Worm (Caenorhabditis elegans): ENCODE measurements around the gene Y43F4A.1.
A peak's percentile ranks its signal among the peaks of the same experiment; 100 is the strongest.

Y43F4A.1 gene

DNA sequence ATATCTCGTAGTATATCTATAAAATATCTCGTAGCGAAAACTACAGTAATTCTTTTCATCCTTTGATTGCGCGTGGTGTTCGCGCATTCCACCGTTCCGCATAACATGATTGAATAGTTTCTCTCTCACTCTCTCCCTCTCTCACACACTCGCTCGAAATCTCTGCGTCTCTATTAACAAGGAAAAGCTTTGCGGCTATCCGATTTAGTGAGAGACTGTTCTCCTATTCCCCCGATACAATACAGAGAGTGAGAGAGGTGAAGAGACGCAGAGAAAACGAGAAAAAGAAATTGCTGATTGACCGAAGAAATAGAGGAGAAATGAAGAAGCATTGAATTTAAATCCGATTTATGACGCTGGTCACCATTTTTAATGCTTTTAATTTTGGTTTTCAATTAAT is 40.9 kb upstream of the Y43F4A.1 start (continued):
- TF ChIP-seq unc-30 (tag; optimal IDR thresholded peaks at IDR 0.05) (no peak), nhr-47 (tag; optimal IDR thresholded peaks at IDR 0.05) (no peak), fos-1 (tag; optimal IDR thresholded peaks at IDR 0.05) (no peak), dpl-1 (GFP tag; optimal IDR thresholded peaks at IDR 0.05) (peak in 1 of 3 experiments; percentile 11), pax-3 (tag; optimal IDR thresholded peaks at IDR 0.05) (no peak), fkh-4 (tag; optimal IDR thresholded peaks at IDR 0.05; ENCODE audit: borderline replicate concordance) (no peak), nhr-237 (tag; optimal IDR thresholded peaks at IDR 0.05) (no peak), mdl-1 (tag; optimal IDR thresholded peaks at IDR 0.05) (no peak), unc-98 (GFP tag; IDR thresholded peaks at IDR 0.05) (no peak), pqm-1 (tag; optimal IDR thresholded peaks at IDR 0.05) (no peak), hlh-17 (GFP tag; optimal IDR thresholded peaks at IDR 0.05; ENCODE audit: borderline replicate concordance) (no peak), hpl-2 (GFP tag; optimal IDR thresholded peaks at IDR 0.05) (no peak), nhr-84 (tag; optimal IDR thresholded peaks at IDR 0.05) (no peak), nhr-71 (tag; optimal IDR thresholded peaks at IDR 0.05) (peak; percentile 13), unc-130 (tag; optimal IDR thresholded peaks at IDR 0.05) (no peak), sup-37 (GFP tag; optimal IDR thresholded peaks at IDR 0.05) (no peak), mep-1 (tag; optimal IDR thresholded peaks at IDR 0.05) (peak; percentile 63), unc-86 (tag; optimal IDR thresholded peaks at IDR 0.05) (no peak), lsy-2 (tag; optimal IDR thresholded peaks at IDR 0.05) (no peak), lin-14 (GFP tag; optimal IDR thresholded peaks at IDR 0.05) (peak; percentile 70), zip-4 (GFP tag; optimal IDR thresholded peaks at IDR 0.05) (no peak), nhr-11 (tag; optimal IDR thresholded peaks at IDR 0.05) (no peak), lin-35 (GFP tag; optimal IDR thresholded peaks at IDR 0.05) (no peak)

DNA sequence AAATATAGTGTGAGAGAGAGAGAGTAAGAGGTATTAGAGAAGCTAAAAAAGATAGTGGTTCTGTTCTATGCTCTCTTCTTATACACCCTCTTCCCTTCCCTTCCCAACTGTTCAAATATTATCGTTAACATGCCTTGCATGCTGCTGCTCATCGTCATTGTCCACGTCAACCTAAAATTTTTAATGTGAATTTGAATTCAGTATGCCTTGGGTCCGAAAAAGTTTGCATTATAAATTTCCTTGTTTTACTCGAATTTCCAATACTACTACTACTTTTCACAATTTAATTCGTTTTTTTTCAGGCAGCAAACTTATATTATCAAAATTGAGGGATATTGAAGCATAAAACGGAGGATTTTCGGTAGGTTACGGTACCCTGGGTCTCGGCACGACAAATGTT is 35.8 kb upstream of the Y43F4A.1 start, which contains the start of gene gly-5:
Gene gly-5 (plus strand): TSS at position 301 of the 400 bp plus-strand sequence.
- TF ChIP-seq mep-1 (tag; optimal IDR thresholded peaks at IDR 0.05) (no peak), hlh-17 (GFP tag; optimal IDR thresholded peaks at IDR 0.05; ENCODE audit: borderline replicate concordance) (no peak), sox-4 (tag; optimal IDR thresholded peaks at IDR 0.05) (no peak), C04F5.9 (tag; optimal IDR thresholded peaks at IDR 0.05) (no peak), egl-13 (tag; optimal IDR thresholded peaks at IDR 0.05) (no peak), ces-1 (GFP tag; optimal IDR thresholded peaks at IDR 0.05) (no peak), nhr-28 (tag; optimal IDR thresholded peaks at IDR 0.05) (no peak), fos-1 (tag; optimal IDR thresholded peaks at IDR 0.05) (no peak), unc-130 (tag; optimal IDR thresholded peaks at IDR 0.05) (no peak), snu-23 (GFP tag; optimal IDR thresholded peaks at IDR 0.05) (no peak), nhr-90 (tag; optimal IDR thresholded peaks at IDR 0.05; ENCODE audit: poor library complexity) (no peak), skn-1 (tag; optimal IDR thresholded peaks at IDR 0.05) (no peak), unc-30 (tag; optimal IDR thresholded peaks at IDR 0.05) (no peak), aly-2 (tag; optimal IDR thresholded peaks at IDR 0.05) (no peak), unc-62 (GFP tag; optimal IDR thresholded peaks at IDR 0.05) (no peak), Y116A8C.19 (tag; optimal IDR thresholded peaks at IDR 0.05; ENCODE audit: borderline replicate concordance) (no peak), nhr-71 (tag; optimal IDR thresholded peaks at IDR 0.05) (no peak), efl-1 (optimal IDR thresholded peaks at IDR 0.05) (no peak), efl-1 (GFP tag; optimal IDR thresholded peaks at IDR 0.05 in 1 of 2) (no peak), irx-1 (tag; optimal IDR thresholded peaks at IDR 0.05) (no peak)

DNA sequence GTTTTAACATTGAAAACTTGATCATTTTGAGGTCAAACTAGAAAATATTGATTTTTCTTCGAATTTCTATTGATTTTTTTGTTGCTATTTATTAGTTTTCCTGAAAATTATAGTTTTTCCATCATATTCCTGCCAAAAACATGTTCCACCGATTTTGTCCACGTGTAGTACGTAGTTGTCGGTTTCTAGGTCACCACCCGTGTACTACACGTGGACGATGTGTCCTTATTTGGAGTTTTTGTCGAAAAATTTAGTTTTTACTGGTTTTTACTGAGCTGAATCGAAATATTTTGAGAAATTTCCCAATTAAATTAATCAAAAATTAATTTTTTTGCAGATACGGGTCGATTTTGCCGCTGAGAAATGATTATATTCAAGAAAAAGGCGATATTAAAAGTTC is 35.1 kb upstream of the Y43F4A.1 start:
- TF ChIP-seq lin-15B (tag; optimal IDR thresholded peaks at IDR 0.05) = no peak
- no peak for TF ChIP-seq ets-5 (GFP tag; IDR thresholded peaks at IDR 0.05)
- TF ChIP-seq pag-3 (tag; optimal IDR thresholded peaks at IDR 0.05; ENCODE audit: borderline replicate concordance, insufficient read depth) = no peak
- peak; percentile 90 for TF ChIP-seq nhr-71 (tag; optimal IDR thresholded peaks at IDR 0.05)
- no peak for TF ChIP-seq unc-30 (tag; optimal IDR thresholded peaks at IDR 0.05)
- no peak for TF ChIP-seq jun-1 (tag; optimal IDR thresholded peaks at IDR 0.05)
- peak; percentile 51 for TF ChIP-seq isw-1 (GFP tag; IDR thresholded peaks at IDR 0.05)
- TF ChIP-seq lsy-2 (tag; optimal IDR thresholded peaks at IDR 0.05) = peak; percentile 72 to 73
- peak; percentile 74 for TF ChIP-seq mep-1 (tag; optimal IDR thresholded peaks at IDR 0.05)
- TF ChIP-seq efl-3 (GFP tag; optimal IDR thresholded peaks at IDR 0.05) = peak; percentile 85
- peak; percentile 96 for TF ChIP-seq irx-1 (tag; optimal IDR thresholded peaks at IDR 0.05)
- TF ChIP-seq zag-1 (tag; optimal IDR thresholded peaks at IDR 0.05) = no peak
- no peak for TF ChIP-seq unc-62 (GFP tag; optimal IDR thresholded peaks at IDR 0.05)
- TF ChIP-seq fkh-4 (tag; optimal IDR thresholded peaks at IDR 0.05; ENCODE audit: borderline replicate concordance) = peak; percentile 98
- peak; percentile 71; the same call in 1 of the 2 replicates for TF ChIP-seq unc-98 (GFP tag; IDR thresholded peaks at IDR 0.05)
- TF ChIP-seq nhr-85 (tag) = peak; percentile 94
- no peak for TF ChIP-seq pqm-1 (tag; optimal IDR thresholded peaks at IDR 0.05)
- TF ChIP-seq skn-1 (tag; optimal IDR thresholded peaks at IDR 0.05) = no peak
- TF ChIP-seq nhr-76 (tag; optimal IDR thresholded peaks at IDR 0.05) = no peak
- peak; percentile 27 for TF ChIP-seq ztf-4 (tag; optimal IDR thresholded peaks at IDR 0.05)
- peak; percentile 93 for TF ChIP-seq nhr-47 (tag; optimal IDR thresholded peaks at IDR 0.05)
- no peak for TF ChIP-seq C16A3.4 (tag; optimal IDR thresholded peaks at IDR 0.05)
- peak; percentile 85 for TF ChIP-seq snu-23 (GFP tag; optimal IDR thresholded peaks at IDR 0.05)
- TF ChIP-seq ces-1 (GFP tag; optimal IDR thresholded peaks at IDR 0.05) = no peak
- no peak for TF ChIP-seq sptf-1 (tag; optimal IDR thresholded peaks at IDR 0.05)
- no peak for TF ChIP-seq fos-1 (tag; optimal IDR thresholded peaks at IDR 0.05)
